Fruit fly (Drosophila melanogaster): ENCODE measurements around the gene drd.

drd gene

DNA sequence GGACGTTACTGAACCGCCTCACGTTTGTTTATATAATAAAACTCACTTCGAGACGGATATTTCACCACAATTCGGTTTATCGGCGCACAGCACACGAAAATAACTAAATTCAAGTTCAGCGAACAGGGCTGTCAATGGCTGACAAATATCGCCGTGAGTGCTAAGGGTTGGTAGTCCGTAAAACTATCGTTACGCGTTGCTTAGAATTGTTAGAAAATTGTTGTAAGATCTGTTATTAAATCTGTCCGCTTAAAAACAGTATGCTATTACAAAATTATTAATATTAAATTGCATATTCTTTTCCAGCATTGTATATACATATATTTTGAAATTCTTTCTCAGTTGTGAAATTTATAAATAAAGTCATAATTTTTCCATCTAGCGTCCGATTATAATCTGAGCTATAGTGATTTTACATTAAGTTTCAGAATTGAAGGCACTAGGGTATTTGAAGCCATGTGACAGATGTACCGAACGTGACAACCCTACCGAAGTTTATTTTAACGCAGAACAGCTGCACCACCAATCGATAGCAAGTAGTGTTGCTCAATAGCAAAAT, 40.9 kb upstream of the drd start, which contains the start of gene Cox17 (continued):
- TF ChIP-seq CoRest (tag; optimal IDR thresholded peaks at IDR 0.05) (peak; percentile 93), CG15073 (GFP tag; optimal IDR thresholded peaks at IDR 0.05) (peak; percentile 18), bowl (GFP tag; IDR thresholded peaks at IDR 0.05) (no peak), CG34422 (GFP tag; IDR thresholded peaks at IDR 0.05) (peak; percentile 49; the same call in 2 of the 3 replicates), yki (optimal IDR thresholded peaks at IDR 0.05) (no peak), CG3163 (GFP tag; optimal IDR thresholded peaks at IDR 0.05) (peak; percentile 19), Ets65A (GFP tag) (peak; percentile 96), CG18262 (tag; optimal IDR thresholded peaks at IDR 0.05) (peak; percentile 86), az2 (GFP tag; optimal IDR thresholded peaks at IDR 0.05) (peak; percentile 83), Bteb2 (GFP tag; optimal IDR thresholded peaks at IDR 0.05) (peak; percentile 41), cato (GFP tag; optimal IDR thresholded peaks at IDR 0.05; ENCODE audit: borderline replicate concordance) (peak; percentile 82), CG31365 (tag; optimal IDR thresholded peaks at IDR 0.05) (no peak), CG13287 (GFP tag; IDR thresholded peaks at IDR 0.05; ENCODE audit: partially characterized antibody) (peak; percentile 80), CG12219 (GFP tag; optimal IDR thresholded peaks at IDR 0.05) (peak; percentile 49), dan (GFP tag; IDR thresholded peaks at IDR 0.05) (no peak), CG5245 (GFP tag; optimal IDR thresholded peaks at IDR 0.05) (peak; percentile 65), CG8765 (GFP tag; IDR thresholded peaks at IDR 0.05) (no peak), dysf (GFP tag; IDR thresholded peaks at IDR 0.05) (peak; percentile 81), Side (GFP tag; optimal IDR thresholded peaks at IDR 0.05) (peak; percentile 48), CG10366 (GFP tag; IDR thresholded peaks at IDR 0.05) (peak; percentile 66), CG10979 (tag; optimal IDR thresholded peaks at IDR 0.05) (peak; percentile 79), CG11504 (tag; optimal IDR thresholded peaks at IDR 0.05) (peak; percentile 86), CG14441 (GFP tag; IDR thresholded peaks at IDR 0.05) (peak; percentile 70), CG7372 (GFP tag; IDR thresholded peaks at IDR 0.05) (peak; percentile 57), CG31441 (GFP tag; IDR thresholded peaks at IDR 0.05) (peak; percentile 90), scrt (GFP tag; optimal IDR thresholded peaks at IDR 0.05) (peak; percentile 51), al (GFP tag; IDR thresholded peaks at IDR 0.05) (peak; percentile 69), CG6854 (GFP tag; optimal IDR thresholded peaks at IDR 0.05) (peak; percentile 46), CG11695 (GFP tag; IDR thresholded peaks at IDR 0.05) (peak; percentile 71; the same call in 2 of the 3 replicates), CG4328 (GFP tag; optimal IDR thresholded peaks at IDR 0.05) (peak; percentile 81), CG4282 (GFP tag; optimal IDR thresholded peaks at IDR 0.05) (no peak), sens-2 (GFP tag; IDR thresholded peaks at IDR 0.05) (no peak), CG13775 (GFP tag; optimal IDR thresholded peaks at IDR 0.05) (peak; percentile 90), CG1603 (tag; optimal IDR thresholded peaks at IDR 0.05) (peak; percentile 24), exex (tag; optimal IDR thresholded peaks at IDR 0.05) (peak; percentile 47), ERR (GFP tag; optimal IDR thresholded peaks at IDR 0.05) (no peak), CG11085 (GFP tag; IDR thresholded peaks at IDR 0.05) (0 out of 2 replicates have a peak, but pooled peaks have one; percentile 42), h (optimal IDR thresholded peaks at IDR 0.05) (no peak), CG17802 (tag; optimal IDR thresholded peaks at IDR 0.05) (peak; percentile 32), CG6813 (GFP tag; optimal IDR thresholded peaks at IDR 0.05) (peak; percentile 16), mld (GFP tag; IDR thresholded peaks at IDR 0.05; ENCODE audit: partially characterized antibody) (peak; percentile 64; the same call in 1 of the 3 replicates), CG32767 (GFP tag; IDR thresholded peaks at IDR 0.05) (no peak; the same call in 1 of the 2 replicates), Dfd (GFP tag; optimal IDR thresholded peaks at IDR 0.05) (peak in 1 of 2 experiments; percentile 91), CG8478 (optimal IDR thresholded peaks at IDR 0.05) (no peak), CG10462 (GFP tag; optimal IDR thresholded peaks at IDR 0.05) (peak; percentile 8), CG15696 (tag; optimal IDR thresholded peaks at IDR 0.05) (peak; percentile 77), CG7556 (GFP tag; optimal IDR thresholded peaks at IDR 0.05) (peak; percentile 86), bbx (GFP tag; IDR thresholded peaks at IDR 0.05; ENCODE audit: partially characterized antibody) (peak; percentile 58), stc (GFP tag; IDR thresholded peaks at IDR 0.05) (no peak), CG14014 (GFP tag; IDR thresholded peaks at IDR 0.05) (peak; percentile 55; the same call in 1 of the 2 replicates), dmrt99B (tag; optimal IDR thresholded peaks at IDR 0.05) (peak; percentile 83), CG6175 (GFP tag; IDR thresholded peaks at IDR 0.05) (no peak)
